Fruit fly (Drosophila melanogaster) whole organism, embryonic: ENCODE measurements around the gene PGRP-LF.

Source experiments
- B-H1 ChIP-seq: fragments of 200-800 bp; sonication (Bioruptor generic); IDR thresholded peaks from 3 replicates; pipeline ENCODE4 v1.3.6; 2022; ENCODE audit warnings: missing biosample characterization, missing genetic modification characterization
- CG10366 ChIP-seq: fragments of 200-800 bp; sonication (Bioruptor generic); IDR thresholded peaks from 2 replicates; pipeline ENCODE4 v1.3.6; 2022; ENCODE audit warnings: missing biosample characterization, missing genetic modification characterization
- CG10654 ChIP-seq: fragments of 200-800 bp; sonication (Bioruptor generic); optimal IDR thresholded peaks from 2 replicates; lab custom pipeline; 2016; ENCODE audit warnings: missing biosample characterization, missing genetic modification characterization
- CG11085 ChIP-seq: fragments of 200-800 bp; sonication (Bioruptor generic); IDR thresholded peaks from 2 replicates; pipeline ENCODE4 v1.3.6; 2022; ENCODE audit warnings: missing biosample characterization, missing genetic modification characterization
- CG12659 ChIP-seq: fragments of 200-800 bp; sonication (Bioruptor generic); optimal IDR thresholded peaks from 3 replicates; lab custom pipeline; 2017; ENCODE audit warnings: mild to moderate bottlenecking, missing biosample characterization, missing genetic modification reagents, missing genetic modification characterization
- CG13775 ChIP-seq: fragments of 200-800 bp; sonication (Bioruptor generic); optimal IDR thresholded peaks from 3 replicates; lab custom pipeline; 2017; ENCODE audit warnings: missing biosample characterization, mild to moderate bottlenecking, missing genetic modification characterization
- CG14667 ChIP-seq: fragments of 200-800 bp; sonication (Bioruptor generic); IDR thresholded peaks from 2 replicates; pipeline ENCODE4 v1.3.6; 2022; ENCODE audit warnings: missing biosample characterization, missing genetic modification characterization
- CG15696 ChIP-seq: fragments of 200-800 bp; sonication (Bioruptor generic); optimal IDR thresholded peaks from 2 replicates; lab custom pipeline; 2019; ENCODE audit warnings: missing biosample characterization, mild to moderate bottlenecking, missing genetic modification characterization, moderate library complexity
- CG16813 ChIP-seq: fragments of 200-800 bp; sonication (Bioruptor generic); IDR thresholded peaks from 3 replicates; pipeline ENCODE4 v1.3.6; 2022; ENCODE audit warnings: missing biosample characterization, missing genetic modification characterization; ENCODE audit not compliant: partially characterized antibody
- CG18599 ChIP-seq: fragments of 200-800 bp; sonication (Bioruptor generic); optimal IDR thresholded peaks from 3 replicates; lab custom pipeline; 2017; ENCODE audit warnings: missing biosample characterization, missing genetic modification characterization, mild to moderate bottlenecking, moderate library complexity, missing genetic modification reagents
- CG3726 ChIP-seq: fragments of 200-800 bp; sonication (Bioruptor generic); IDR thresholded peaks from 3 replicates; pipeline ENCODE4, ENCODE4 v1.3.6; 2022; ENCODE audit warnings: missing biosample characterization, missing genetic modification characterization
- CG4404 ChIP-seq: fragments of 200-800 bp; sonication (Bioruptor generic); IDR thresholded peaks from 2 replicates; pipeline ENCODE4 v1.3.6; 2022; ENCODE audit warnings: missing biosample characterization, missing genetic modification characterization
- CG4730 ChIP-seq: fragments of 200-800 bp; sonication (Bioruptor generic); IDR thresholded peaks from 2 replicates; pipeline ENCODE4 v1.3.6; 2022; ENCODE audit warnings: missing biosample characterization, missing genetic modification characterization
- CG6813 ChIP-seq: fragments of 200-800 bp; sonication (Bioruptor generic); optimal IDR thresholded peaks from 2 replicates; lab custom pipeline; 2017; ENCODE audit warnings: missing biosample characterization, missing genetic modification characterization, mild to moderate bottlenecking, moderate library complexity, missing genetic modification reagents
- CG7928 ChIP-seq: fragments of 200-800 bp; sonication (Bioruptor generic); optimal IDR thresholded peaks from 2 replicates; lab custom pipeline; 2017; ENCODE audit warnings: missing biosample characterization, mild to moderate bottlenecking, missing genetic modification characterization
- CG8089 ChIP-seq: fragments of 200-800 bp; sonication (Bioruptor generic); optimal IDR thresholded peaks from 3 replicates; lab custom pipeline; 2016; ENCODE audit warnings: missing biosample characterization, missing genetic modification characterization
- CG8478 ChIP-seq: fragments of >200 bp; optimal IDR thresholded peaks from 2 replicates; lab custom pipeline; 2018
- CG9215 ChIP-seq: fragments of 200-800 bp; sonication (Bioruptor generic); IDR thresholded peaks from 2 replicates; pipeline ENCODE4 v1.3.6; 2022; ENCODE audit warnings: missing biosample characterization, missing genetic modification characterization
- Camta ChIP-seq: fragments of 200-800 bp; sonication (Bioruptor generic); optimal IDR thresholded peaks from 2 replicates; lab custom pipeline; 2016; ENCODE audit warnings: missing biosample characterization, missing genetic modification characterization
- Chrac-16 ChIP-seq: fragments of 200-800 bp; sonication (Bioruptor generic); optimal IDR thresholded peaks from 3 replicates; lab custom pipeline; 2016; ENCODE audit warnings: missing biosample characterization, missing genetic modification characterization
- Dad ChIP-seq: fragments of 200-800 bp; sonication (Bioruptor generic); optimal IDR thresholded peaks from 3 replicates; lab custom pipeline; 2016; ENCODE audit warnings: missing biosample characterization, missing genetic modification characterization
- Dip2 ChIP-seq: fragments of 200-800 bp; sonication (Bioruptor generic); IDR thresholded peaks from 2 replicates; pipeline ENCODE4 v1.3.6; 2022; ENCODE audit warnings: missing biosample characterization, missing genetic modification characterization
- Elba2 ChIP-seq: fragments of 200-800 bp; sonication (Bioruptor generic); optimal IDR thresholded peaks from 3 replicates; lab custom pipeline; 2016; ENCODE audit warnings: missing biosample characterization, missing genetic modification characterization
- Ets65A ChIP-seq: fragments of 200-800 bp; sonication (Bioruptor generic); peaks from one replicate; lab custom pipeline; 2016; ENCODE audit warnings: missing biosample characterization, missing genetic modification characterization
- HLHmδ ChIP-seq: fragments of 200-800 bp; sonication (Bioruptor generic); optimal IDR thresholded peaks from 2 replicates; lab custom pipeline; 2018; ENCODE audit warnings: missing biosample characterization, mild to moderate bottlenecking, missing genetic modification characterization, moderate library complexity
- Lhr ChIP-seq: fragments of 200-800 bp; sonication (Bioruptor generic); optimal IDR thresholded peaks from 3 replicates; lab custom pipeline; 2017; ENCODE audit warnings: mild to moderate bottlenecking, missing biosample characterization, missing genetic modification reagents, missing genetic modification characterization
- Mes4 ChIP-seq: fragments of 200-800 bp; sonication (Bioruptor generic); optimal IDR thresholded peaks from 2 replicates; lab custom pipeline; 2016; ENCODE audit warnings: missing biosample characterization, missing genetic modification characterization
- Myb ChIP-seq: fragments of 200-800 bp; sonication (Bioruptor generic); optimal IDR thresholded peaks from 2 replicates; lab custom pipeline; 2016; ENCODE audit warnings: missing biosample characterization, missing genetic modification characterization
- Opbp ChIP-seq: fragments of 200-800 bp; sonication (Bioruptor generic); IDR thresholded peaks from 3 replicates; pipeline ENCODE4 v1.3.6; 2022; ENCODE audit warnings: missing biosample characterization, missing genetic modification characterization; ENCODE audit not compliant: partially characterized antibody
- Spps ChIP-seq: fragments of 200-800 bp; sonication (Bioruptor generic); optimal IDR thresholded peaks from 2 replicates; lab custom pipeline; 2018; ENCODE audit warnings: missing biosample characterization, mild to moderate bottlenecking, missing genetic modification characterization
- ab ChIP-seq: fragments of 200-800 bp; sonication (Bioruptor generic); optimal IDR thresholded peaks from 2 replicates; lab custom pipeline; 2016; ENCODE audit warnings: missing biosample characterization, missing genetic modification characterization
- abd-A ChIP-seq: fragments of 200-800 bp; sonication (Bioruptor generic); optimal IDR thresholded peaks from 3 replicates; lab custom pipeline; 2019; ENCODE audit warnings: missing biosample characterization, mild to moderate bottlenecking, missing genetic modification characterization, moderate library complexity
- cas ChIP-seq: fragments of 200-800 bp; sonication (Bioruptor generic); IDR thresholded peaks from 2 replicates; pipeline ENCODE4 v1.3.6; 2022; ENCODE audit warnings: missing biosample characterization, missing genetic modification characterization
- caup ChIP-seq: fragments of 200-800 bp; sonication (Bioruptor generic); optimal IDR thresholded peaks from 3 replicates; lab custom pipeline; 2017; ENCODE audit warnings: missing biosample characterization, mild to moderate bottlenecking, missing genetic modification characterization, moderate library complexity; ENCODE audit not compliant: severe bottlenecking
- dm ChIP-seq: fragments of 200-800 bp; sonication (Bioruptor generic); optimal IDR thresholded peaks from 3 replicates; lab custom pipeline; 2016; ENCODE audit warnings: missing biosample characterization, missing genetic modification characterization
- eve ChIP-seq, 2 experiments: fragments of >200 bp; optimal IDR thresholded peaks; 2 replicates each; lab custom pipeline; 2017; ENCODE audit warnings: missing biosample characterization in 2 of 2, missing genetic modification characterization in 2 of 2
- jigr1 ChIP-seq: fragments of 200-800 bp; sonication (Bioruptor generic); IDR thresholded peaks from 3 replicates; pipeline ENCODE4 v1.3.6; 2022; ENCODE audit warnings: missing biosample characterization, missing genetic modification characterization
- nerfin-1 ChIP-seq: fragments of 200-800 bp; sonication (Bioruptor generic); optimal IDR thresholded peaks from 3 replicates; lab custom pipeline; 2019; ENCODE audit warnings: missing biosample characterization, mild to moderate bottlenecking, missing genetic modification characterization, moderate library complexity
- nmo ChIP-seq: fragments of 200-800 bp; sonication (Bioruptor generic); optimal IDR thresholded peaks from 2 replicates; lab custom pipeline; 2018; ENCODE audit warnings: missing biosample characterization, mild to moderate bottlenecking, missing genetic modification characterization, moderate library complexity
- nom ChIP-seq: fragments of 200-800 bp; sonication (Bioruptor generic); optimal IDR thresholded peaks from 2 replicates; lab custom pipeline; 2017; ENCODE audit warnings: missing biosample characterization, missing genetic modification characterization, mild to moderate bottlenecking, moderate library complexity, missing genetic modification reagents
- pb ChIP-seq: fragments of 200-800 bp; sonication (Bioruptor generic); optimal IDR thresholded peaks from 3 replicates; lab custom pipeline; 2016; ENCODE audit warnings: missing biosample characterization, missing genetic modification characterization
- schlank ChIP-seq: fragments of 200-800 bp; sonication (Bioruptor generic); optimal IDR thresholded peaks from 2 replicates; lab custom pipeline; 2018; ENCODE audit warnings: missing biosample characterization, mild to moderate bottlenecking, missing genetic modification characterization
- sim ChIP-seq: fragments of 200-800 bp; sonication (Bioruptor generic); IDR thresholded peaks from 2 replicates; pipeline ENCODE4 v1.3.6; 2022; ENCODE audit warnings: missing biosample characterization, missing genetic modification characterization
- sisA ChIP-seq: fragments of 200-800 bp; sonication (Bioruptor generic); IDR thresholded peaks from 2 replicates; pipeline ENCODE4 v1.3.6; 2022; ENCODE audit warnings: missing biosample characterization, missing genetic modification characterization
- slou ChIP-seq: fragments of 200-800 bp; sonication (Bioruptor generic); optimal IDR thresholded peaks from 3 replicates; lab custom pipeline; 2016; ENCODE audit warnings: missing biosample characterization, missing genetic modification characterization
- sob ChIP-seq: fragments of 200-800 bp; sonication (Bioruptor generic); IDR thresholded peaks from 2 replicates; pipeline ENCODE4 v1.3.6; 2022; ENCODE audit warnings: missing biosample characterization, missing genetic modification characterization
- tap ChIP-seq: fragments of 200-800 bp; optimal IDR thresholded peaks from 3 replicates; lab custom pipeline; 2019; ENCODE audit warnings: missing biosample characterization, mild to moderate bottlenecking, missing genetic modification characterization, moderate library complexity
- tin ChIP-seq: fragments of 200-800 bp; sonication (Bioruptor generic); optimal IDR thresholded peaks from 3 replicates; lab custom pipeline; 2016; ENCODE audit warnings: missing biosample characterization, missing genetic modification characterization
- wek ChIP-seq: fragments of 200-800 bp; sonication (Bioruptor generic); optimal IDR thresholded peaks from 3 replicates; lab custom pipeline; 2018; ENCODE audit warnings: missing biosample characterization, mild to moderate bottlenecking, missing genetic modification characterization, moderate library complexity

Gene PGRP-LF

DNA sequence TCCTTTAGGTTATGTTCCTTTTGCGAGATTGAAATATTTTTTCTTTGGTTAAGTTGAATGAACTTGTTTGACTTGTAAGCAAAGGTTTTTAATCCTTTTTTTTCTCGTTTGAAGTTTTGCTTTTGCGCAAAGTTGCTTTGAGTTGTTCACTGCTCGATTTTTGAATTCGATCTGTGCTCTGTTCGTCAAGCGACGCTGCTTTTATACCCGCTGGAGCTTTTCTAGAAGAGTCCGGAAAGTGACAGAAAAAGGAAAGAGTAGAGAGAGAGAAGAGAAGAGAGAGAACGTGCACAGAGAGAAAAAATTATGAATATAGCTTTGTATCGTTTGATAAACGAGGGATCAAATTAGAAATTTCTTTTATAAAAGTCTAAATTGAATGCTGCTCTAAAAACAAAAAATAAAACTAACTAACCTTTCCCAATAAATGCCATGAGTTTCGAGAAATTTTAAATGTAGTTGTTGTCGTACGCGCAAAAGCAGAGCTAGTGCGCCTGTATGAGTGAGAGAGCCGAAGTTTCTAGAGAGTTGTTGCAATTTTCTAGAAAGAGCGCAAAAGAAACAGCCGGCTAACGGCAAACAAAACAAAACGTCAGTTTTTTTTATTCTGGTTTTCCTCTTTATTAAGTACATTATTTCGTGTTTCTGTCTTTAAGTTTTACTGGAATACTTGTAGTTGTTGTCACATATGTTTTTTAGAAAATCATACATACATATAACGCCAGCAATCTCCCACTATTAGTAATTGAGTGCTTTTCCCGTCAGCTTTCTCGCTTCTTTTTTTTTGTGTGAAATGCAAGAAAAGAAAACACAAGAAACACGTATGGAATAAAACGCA is 28.0 kb downstream of the PGRP-LF start, which contains the start of gene Hsp26 (continued):
- TF ChIP-seq caup (peak; percentile 83), CG6813 (GFP tag; lab: Kevin White, UChicago) (peak; percentile 78), CG7928 (peak; percentile 16), tin (GFP tag; lab: Kevin White, UChicago) (peak; percentile 65), Dad (GFP tag; lab: Kevin White, UChicago) (peak; percentile 58), sob (GFP tag; lab: Robert Waterston, UW) (peak; percentile 82), nerfin-1 (peak; percentile 70), CG18599 (GFP tag; lab: Kevin White, UChicago) (peak; percentile 84), CG10654 (GFP tag; lab: Kevin White, UChicago) (peak; percentile 56), CG12659 (GFP tag; lab: Kevin White, UChicago) (peak; percentile 86), CG16813 (GFP tag; lab: Robert Waterston, UW) (no peak), CG13775 (peak; percentile 73), HLHmδ (no peak), pb (peak; percentile 54), Dip2 (GFP tag; lab: Robert Waterston, UW) (no peak), CG8089 (GFP tag; lab: Kevin White, UChicago) (peak; percentile 79), eve (GFP tag; optimal IDR thresholded peaks at IDR 0.05; lab: Kevin White, UChicago) (no peak), Chrac-16 (peak; percentile 75), CG11085 (GFP tag; lab: Robert Waterston, UW) (0 out of 2 replicates have a peak, but pooled peaks have one; percentile 23), sim (GFP tag; lab: Robert Waterston, UW) (peak; percentile 53; the same call in 1 of the 2 replicates), Opbp (GFP tag; lab: Robert Waterston, UW) (no peak), Myb (GFP tag; lab: Kevin White, UChicago) (peak; percentile 71), Ets65A (GFP tag; lab: Kevin White, UChicago) (peak; percentile 91), sisA (peak; percentile 74), CG4404 (0 out of 2 replicates have a peak, but pooled peaks have one; percentile 22), Spps (tag; lab: Kevin White, UChicago) (peak; percentile 59), abd-A (no peak), wek (GFP tag; lab: Kevin White, UChicago) (peak; percentile 26), CG8478 (lab: Kevin White, UChicago) (no peak), CG15696 (tag; lab: Kevin White, UChicago) (peak; percentile 12), dm (GFP tag; lab: Kevin White, UChicago) (peak; percentile 64), ab (no peak), Camta (GFP tag; lab: Kevin White, UChicago) (peak; percentile 87), slou (peak; percentile 62), CG10366 (GFP tag; lab: Robert Waterston, UW) (peak; percentile 87), nmo (GFP tag; lab: Kevin White, UChicago) (peak; percentile 85), CG9215 (no peak), CG14667 (peak; percentile 71), jigr1 (0 out of 3 replicates have a peak, but pooled peaks have one; percentile 9), Lhr (no peak), schlank (tag; lab: Kevin White, UChicago) (peak; percentile 8), nom (GFP tag; lab: Kevin White, UChicago) (peak; percentile 79), Elba2 (GFP tag; lab: Kevin White, UChicago) (no peak), tap (tag; lab: Kevin White, UChicago) (peak; percentile 71), CG3726 (GFP tag; lab: Robert Waterston, UW) (0 out of 3 replicates have a peak, but pooled peaks have one; percentile 47), CG4730 (GFP tag; lab: Robert Waterston, UW) (peak; percentile 65), Mes4 (GFP tag; lab: Kevin White, UChicago) (peak; percentile 88), cas (GFP tag; lab: Robert Waterston, UW) (peak; percentile 49; the same call in 1 of the 2 replicates), B-H1 (GFP tag; lab: Robert Waterston, UW) (peak; percentile 69)
